Fruit fly (Drosophila melanogaster) whole organism, pupa: ENCODE measurements around the gene CG17294.

Experiments used
- CG13204 ChIP-seq: fragments of 200-800 bp; sonication (Bioruptor generic); optimal IDR thresholded peaks from 2 replicates; lab custom pipeline; 2018; ENCODE audit warnings: missing biosample characterization, mild to moderate bottlenecking, missing genetic modification characterization, moderate library complexity
- CG14655 ChIP-seq: fragments of 200-800 bp; sonication (Bioruptor generic); optimal IDR thresholded peaks from 3 replicates; lab custom pipeline; 2017; ENCODE audit warnings: mild to moderate bottlenecking, missing biosample characterization, missing genetic modification reagents, missing genetic modification characterization
- CG15710 ChIP-seq: fragments of 200-800 bp; sonication (Bioruptor generic); optimal IDR thresholded peaks from 2 replicates; lab custom pipeline; 2018; ENCODE audit warnings: missing biosample characterization, mild to moderate bottlenecking, missing genetic modification characterization, moderate library complexity
- CG17806 ChIP-seq: fragments of 200-800 bp; sonication (Bioruptor generic); optimal IDR thresholded peaks from 2 replicates; lab custom pipeline; 2018; ENCODE audit warnings: missing biosample characterization, mild to moderate bottlenecking, missing genetic modification characterization, moderate library complexity
- CG34367 ChIP-seq: fragments of 200-800 bp; sonication (Bioruptor generic); optimal IDR thresholded peaks from 2 replicates; lab custom pipeline; 2018; ENCODE audit warnings: missing biosample characterization, mild to moderate bottlenecking, missing genetic modification characterization
- CG8301 ChIP-seq: fragments of 200-800 bp; sonication (Bioruptor generic); optimal IDR thresholded peaks from 2 replicates; lab custom pipeline; 2018; ENCODE audit warnings: missing biosample characterization, mild to moderate bottlenecking, missing genetic modification characterization
- EcR ChIP-seq: fragments of 200-800 bp; sonication (Bioruptor generic); optimal IDR thresholded peaks from 3 replicates; lab custom pipeline; 2019; ENCODE audit warnings: missing biosample characterization, missing genetic modification characterization, mild to moderate bottlenecking, moderate library complexity, missing genetic modification reagents
- Pif1A ChIP-seq: fragments of 200-800 bp; sonication (Bioruptor generic); optimal IDR thresholded peaks from 3 replicates; lab custom pipeline; 2016; ENCODE audit warnings: missing biosample characterization, missing genetic modification characterization
- Snoo ChIP-seq: fragments of 200-800 bp; sonication (Bioruptor generic); optimal IDR thresholded peaks from 3 replicates; lab custom pipeline; 2017; ENCODE audit warnings: missing biosample characterization, mild to moderate bottlenecking, missing genetic modification characterization, inconsistent platforms
- fd96Ca ChIP-seq: fragments of 200-800 bp; sonication (Bioruptor generic); IDR thresholded peaks from 3 replicates; pipeline ENCODE4 v1.3.6; 2022; ENCODE audit warnings: missing biosample characterization, missing genetic modification characterization
- rn ChIP-seq: fragments of 200-800 bp; sonication (Bioruptor generic); IDR thresholded peaks from 2 replicates; pipeline ENCODE4 v1.3.6; 2022; ENCODE audit warnings: missing biosample characterization, missing genetic modification characterization

DNA sequence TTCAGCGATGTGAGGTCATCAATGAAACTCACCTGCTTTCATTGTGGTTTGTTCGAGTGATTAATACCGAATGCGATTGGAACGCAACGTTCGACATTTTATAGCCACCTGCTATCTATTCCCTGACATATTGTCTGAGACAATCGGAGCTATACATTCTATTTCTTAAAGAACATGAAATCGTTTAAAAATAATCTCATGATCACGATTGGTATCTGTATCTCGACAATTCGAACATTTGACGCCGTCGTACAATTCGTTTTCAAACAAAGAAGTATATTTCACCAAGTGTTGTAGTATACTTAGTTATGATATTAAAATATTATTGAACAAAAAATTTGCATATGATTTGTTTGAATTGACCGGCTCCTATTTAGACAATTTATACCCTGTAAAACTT lies 18.0 kb downstream of the CG17294 start, which contains the start of gene Peritrophin-15b:
- TF ChIP-seq CG17806 (tag; lab: Kevin White, UChicago) (no peak), CG14655 (no peak), fd96Ca (GFP tag; lab: Robert Waterston, UW) (no peak), rn (GFP tag; lab: Robert Waterston, UW) (no peak), CG8301 (no peak), CG34367 (tag; lab: Kevin White, UChicago) (no peak), Snoo (tag; lab: Kevin White, UChicago) (no peak), CG15710 (tag; lab: Kevin White, UChicago) (no peak), EcR (no peak), Pif1A (GFP tag; lab: Kevin White, UChicago) (no peak), CG13204 (GFP tag; lab: Kevin White, UChicago) (no peak)
